Fruit fly (Drosophila melanogaster): ENCODE measurements around the gene Ir68a.

Ir68a gene

DNA sequence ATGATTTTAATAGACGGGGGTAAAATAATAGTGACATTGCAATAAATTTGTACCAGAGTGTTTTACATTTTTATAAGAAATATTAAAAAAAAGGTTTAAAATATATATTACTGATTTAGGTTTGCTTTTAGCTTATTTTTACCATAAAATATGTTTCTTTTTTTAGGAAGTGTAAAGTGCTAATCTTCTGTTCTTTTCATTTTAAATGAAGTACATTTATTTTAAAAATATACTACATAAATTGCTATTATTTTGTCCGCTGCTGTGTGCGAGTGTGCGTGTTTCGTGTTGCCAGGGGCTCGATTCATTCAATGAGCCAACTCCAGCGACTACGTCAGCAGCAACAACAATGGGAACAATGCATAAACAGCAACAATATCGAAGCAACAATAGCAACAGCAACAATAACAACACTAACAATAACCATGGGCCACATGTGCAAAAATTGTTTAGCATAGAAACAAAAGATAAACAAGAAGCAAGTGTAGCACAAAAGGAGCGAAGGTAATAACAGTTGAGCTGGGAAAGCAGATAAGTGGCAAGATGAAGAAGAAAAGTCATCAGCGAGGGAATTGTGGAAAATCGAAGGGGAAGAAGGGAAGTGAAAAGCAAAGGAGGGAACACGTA, 25.6 kb upstream of the Ir68a start (continued):
- TF ChIP-seq zen (tag; optimal IDR thresholded peaks at IDR 0.05) = peak; percentile 59
- TF ChIP-seq Meics (GFP tag; optimal IDR thresholded peaks at IDR 0.05) = peak; percentile 73
- peak; percentile 9 for TF ChIP-seq CG18764 (GFP tag; optimal IDR thresholded peaks at IDR 0.05)
- TF ChIP-seq CG2712 (tag; optimal IDR thresholded peaks at IDR 0.05) = peak; percentile 94
- TF ChIP-seq PHDP (tag; optimal IDR thresholded peaks at IDR 0.05) = peak; percentile 94
- peak; percentile 83 for TF ChIP-seq twi (tag; optimal IDR thresholded peaks at IDR 0.05)
- peak; percentile 37 for TF ChIP-seq CG8359 (GFP tag; optimal IDR thresholded peaks at IDR 0.05; ENCODE audit: borderline replicate concordance)
- peak; percentile 92 for TF ChIP-seq CG17328 (GFP tag; IDR thresholded peaks at IDR 0.05)
- TF ChIP-seq CG10209 (GFP tag; optimal IDR thresholded peaks at IDR 0.05) = peak; percentile 82
- TF ChIP-seq vfl (GFP tag; optimal IDR thresholded peaks at IDR 0.05) = no peak
- peak; percentile 85 for TF ChIP-seq oc (tag; optimal IDR thresholded peaks at IDR 0.05)
- peak; percentile 34; the same call in 1 of the 2 replicates for TF ChIP-seq Rx (GFP tag; IDR thresholded peaks at IDR 0.05)
- peak; percentile 77 for TF ChIP-seq Xbp1 (GFP tag; optimal IDR thresholded peaks at IDR 0.05)
- no peak for TF ChIP-seq hb (GFP tag; IDR thresholded peaks at IDR 0.05; ENCODE audit: partially characterized antibody)
- no peak; the same call in 1 of the 2 replicates for TF ChIP-seq GATAe (GFP tag; conservative IDR thresholded peaks at IDR 0.05)
- no peak for TF ChIP-seq Poxn (GFP tag; IDR thresholded peaks at IDR 0.05)
- peak; percentile 66 for TF ChIP-seq Deaf1 (tag; optimal IDR thresholded peaks at IDR 0.05)
- peak; percentile 70 for TF ChIP-seq CG11085 (GFP tag; IDR thresholded peaks at IDR 0.05)
- peak; percentile 74 for TF ChIP-seq Vsx1 (GFP tag; optimal IDR thresholded peaks at IDR 0.05)
- TF ChIP-seq fd96Cb (tag; optimal IDR thresholded peaks at IDR 0.05) = peak; percentile 94
- no peak for TF ChIP-seq Dip2 (GFP tag; IDR thresholded peaks at IDR 0.05)
- TF ChIP-seq crc (GFP tag; optimal IDR thresholded peaks at IDR 0.05) = no peak
- peak; percentile 95 for TF ChIP-seq gem (tag; optimal IDR thresholded peaks at IDR 0.05)
- TF ChIP-seq dimm (GFP tag; IDR thresholded peaks at IDR 0.05) = peak; percentile 46; the same call in 1 of the 2 replicates
- no peak for TF ChIP-seq aop (GFP tag; IDR thresholded peaks at IDR 0.05)
- no peak for TF ChIP-seq NK7.1 (GFP tag; optimal IDR thresholded peaks at IDR 0.05)
- peak; percentile 56; the same call in 2 of the 3 replicates for TF ChIP-seq CG11093 (GFP tag; IDR thresholded peaks at IDR 0.05)
- TF ChIP-seq CG11723 (GFP tag; optimal IDR thresholded peaks at IDR 0.05) = peak; percentile 67
- no peak for TF ChIP-seq exex (tag; optimal IDR thresholded peaks at IDR 0.05)
- TF ChIP-seq CG17568 (GFP tag; optimal IDR thresholded peaks at IDR 0.05) = peak; percentile 27
- TF ChIP-seq CG16863 (GFP tag; optimal IDR thresholded peaks at IDR 0.05) = no peak
- TF ChIP-seq sc (optimal IDR thresholded peaks at IDR 0.05) = no peak
- TF ChIP-seq sc (GFP tag; optimal IDR thresholded peaks at IDR 0.05) = peak; percentile 75
- TF ChIP-seq Bdp1 (GFP tag; optimal IDR thresholded peaks at IDR 0.05) = no peak
- peak; percentile 68 for TF ChIP-seq caup (GFP tag; optimal IDR thresholded peaks at IDR 0.05; ENCODE audit: severe bottlenecking)
- TF ChIP-seq CG12744 (GFP tag; optimal IDR thresholded peaks at IDR 0.05) = no peak
- peak; percentile 93 for TF ChIP-seq Oli (tag; optimal IDR thresholded peaks at IDR 0.05)
- peak; percentile 94 for TF ChIP-seq CG15269 (tag; optimal IDR thresholded peaks at IDR 0.05)
- TF ChIP-seq CG6689 (GFP tag; IDR thresholded peaks at IDR 0.05) = peak; percentile 93
- no peak for TF ChIP-seq CG13624 (GFP tag; optimal IDR thresholded peaks at IDR 0.05)
- TF ChIP-seq CG7987 (GFP tag; optimal IDR thresholded peaks at IDR 0.05) = no peak
- TF ChIP-seq Blimp-1 (GFP tag; optimal IDR thresholded peaks at IDR 0.05) = peak; percentile 88
- TF ChIP-seq Rfx (GFP tag; IDR thresholded peaks at IDR 0.05) = peak; percentile 71
- peak; percentile 74 for TF ChIP-seq CG18619 (GFP tag; optimal IDR thresholded peaks at IDR 0.05)
- TF ChIP-seq CG5953 (GFP tag; IDR thresholded peaks at IDR 0.05) = peak; percentile 38; the same call in 1 of the 2 replicates
- TF ChIP-seq bsh (GFP tag; optimal IDR thresholded peaks at IDR 0.05) = peak; percentile 58 to 93
- peak; percentile 80 for TF ChIP-seq fd3F (GFP tag; optimal IDR thresholded peaks at IDR 0.05)
- peak; percentile 79 for TF ChIP-seq CG30403 (GFP tag; optimal IDR thresholded peaks at IDR 0.05)
- TF ChIP-seq Scr (GFP tag; IDR thresholded peaks at IDR 0.05; ENCODE audit: partially characterized antibody) = no peak

Measured in whole organism, embryonic.